Worm (Caenorhabditis elegans) whole organism, L4 larva: Measurements from ENCODE around the gene VZK822L.2.

Experiments used
- F37D6.2 ChIP-seq: sonication (generic microtip); optimal IDR thresholded peaks from 2 replicates; lab custom pipeline; 2016; ENCODE audit warnings: mild to moderate bottlenecking, missing genetic modification characterization, missing compliant biosample characterization
- aly-2 ChIP-seq: sonication (generic microtip); optimal IDR thresholded peaks from 2 replicates; lab custom pipeline; 2018; ENCODE audit warnings: missing biosample characterization, missing genetic modification characterization
- ama-1 ChIP-seq: fragments of 150-350 bp; optimal IDR thresholded peaks from 2 replicates; lab custom pipeline; 2014; ENCODE audit warnings: inconsistent platforms, mixed read lengths
- ceh-20 ChIP-seq: fragments of 200-800 bp; sonication (Bioruptor generic); IDR thresholded peaks from 2 replicates; pipeline ENCODE4 v1.3.6; 2022; ENCODE audit warnings: missing genetic modification reagents, missing genetic modification characterization, missing compliant biosample characterization
- ceh-28 ChIP-seq: fragments of 150-350 bp; optimal IDR thresholded peaks from 2 replicates; lab custom pipeline; 2014; ENCODE audit warnings: missing biosample characterization, missing genetic modification reagents, missing genetic modification characterization
- duxl-1 ChIP-seq: sonication (generic microtip); optimal IDR thresholded peaks from 2 replicates; lab custom pipeline; 2016; ENCODE audit warnings: mild to moderate bottlenecking, missing genetic modification characterization, moderate library complexity, missing compliant biosample characterization; ENCODE audit not compliant: poor library complexity
- egl-43 ChIP-seq: fragments of 200-800 bp; sonication (Bioruptor generic); IDR thresholded peaks from 2 replicates; pipeline ENCODE4 v1.3.6; 2022; ENCODE audit warnings: missing genetic modification reagents, missing genetic modification characterization, missing compliant biosample characterization
- fkh-10 ChIP-seq: fragments of 150-350 bp; optimal IDR thresholded peaks from 2 replicates; lab custom pipeline; 2014; ENCODE audit warnings: missing biosample characterization, missing genetic modification reagents, missing genetic modification characterization
- mdl-1 ChIP-seq, 2 experiments: fragments of 150-350 bp in 1 of 2; sonication (generic microtip) in 1 of 2; optimal IDR thresholded peaks; 2 replicates each; lab custom pipeline; 2014 to 2017; ENCODE audit warnings: missing biosample characterization in 2 of 2, missing genetic modification characterization in 2 of 2
- nhr-28 ChIP-seq: fragments of 150-350 bp; optimal IDR thresholded peaks from 2 replicates; lab custom pipeline; 2014; ENCODE audit warnings: missing biosample characterization, missing genetic modification characterization
- php-3 ChIP-seq: fragments of 200-800 bp; sonication (Bioruptor generic); IDR thresholded peaks from 2 replicates; pipeline ENCODE4 v1.3.6; 2022; ENCODE audit warnings: missing genetic modification reagents, missing genetic modification characterization, missing compliant biosample characterization
- pqm-1 ChIP-seq: sonication (generic microtip); optimal IDR thresholded peaks from 2 replicates; lab custom pipeline; 2017; ENCODE audit warnings: missing biosample characterization, missing genetic modification characterization
- ztf-11 ChIP-seq: fragments of 150-350 bp; optimal IDR thresholded peaks from 2 replicates; lab custom pipeline; 2014; ENCODE audit warnings: missing biosample characterization, missing genetic modification characterization

DNA sequence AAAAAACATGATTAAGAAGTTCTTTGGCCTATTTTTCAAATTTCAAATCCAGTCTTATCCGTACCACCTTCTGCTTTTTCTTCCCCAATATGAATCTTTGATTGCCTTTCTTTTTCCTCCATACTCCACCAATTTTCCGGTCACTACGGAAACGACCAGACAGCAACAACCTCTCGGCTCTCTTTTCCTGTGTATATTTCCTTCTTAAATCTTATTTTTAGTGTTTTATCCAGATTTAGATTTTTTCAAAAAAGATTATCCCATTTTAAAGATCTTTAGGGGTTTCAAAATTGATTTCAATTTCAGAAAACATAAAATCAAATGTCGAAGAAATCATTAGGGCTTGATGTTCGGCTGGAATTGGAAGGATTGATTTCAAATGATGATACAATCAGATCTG lies 47.6 kb upstream of the VZK822L.2 start, which contains the start of gene trpa-1:
- TF ChIP-seq egl-43 (GFP tag; lab: Robert Waterston, UW), result no peak
- TF ChIP-seq ceh-20 (GFP tag; lab: Robert Waterston, UW), result no peak
- TF ChIP-seq duxl-1, result no peak
- no peak for TF ChIP-seq F37D6.2 (tag; lab: Kevin White, UChicago)
- no peak for TF ChIP-seq fkh-10 (GFP tag; lab: Kevin White, UChicago)
- no peak for TF ChIP-seq ztf-11 (tag; lab: Kevin White, UChicago)
- no peak for TF ChIP-seq mdl-1 (tag; optimal IDR thresholded peaks at IDR 0.05; lab: Kevin White, UChicago)
- TF ChIP-seq nhr-28, result no peak
- TF ChIP-seq ceh-28, result no peak
- no peak for TF ChIP-seq php-3 (GFP tag; lab: Robert Waterston, UW)
- no peak for TF ChIP-seq ama-1
- TF ChIP-seq aly-2, result no peak
- no peak for TF ChIP-seq pqm-1 (tag; lab: Kevin White, UChicago)
